Fruit fly (Drosophila melanogaster): ENCODE data around the gene alpha-Est9.

The alpha-Est9 gene

dm6 chr3R:7504989-7505761 lies at the start of gene alpha-Est9:
Gene alpha-Est9 (minus strand): TSS chr3R:7505098.
- no peak for TF ChIP-seq CG8478 (optimal IDR thresholded peaks at IDR 0.05)
- TF ChIP-seq CTCF (optimal IDR thresholded peaks at IDR 0.05), result no peak

- no peak for TF ChIP-seq CG8478 (optimal IDR thresholded peaks at IDR 0.05)
- TF ChIP-seq CTCF (optimal IDR thresholded peaks at IDR 0.05), result no peak
These were observed 46.8 kb upstream of the alpha-Est9 start, which contains the start of gene CG45545 for dm6 chr3R:7551708-7552107. Gene CG45545 (plus strand): TSS chr3R:7552008.

- no peak for TF ChIP-seq CTCF (optimal IDR thresholded peaks at IDR 0.05)
- no peak for TF ChIP-seq CG8478 (optimal IDR thresholded peaks at IDR 0.05)
These were observed 44.2 kb upstream of the alpha-Est9 start, which contains the start of gene alpha-Est1 for dm6 chr3R:7548808-7549744. Gene alpha-Est1 (minus strand): TSS chr3R:7549124.

dm6 chr3R:7541145-7541860 lies 36.4 kb upstream of the alpha-Est9 start, which contains the start of the genes alpha-Est3 and alpha-Est2:
Gene alpha-Est3 (minus strand): TSS chr3R:7541631.
Gene alpha-Est2 (plus strand): TSS chr3R:7541810.
- no peak for TF ChIP-seq CTCF (optimal IDR thresholded peaks at IDR 0.05)
- TF ChIP-seq CG8478 (optimal IDR thresholded peaks at IDR 0.05), result no peak

dm6 chr3R:7538435-7538834 lies 33.5 kb upstream of the alpha-Est9 start, which contains the start of gene alpha-Est4:
Gene alpha-Est4 (minus strand): TSS chr3R:7538615.
- no peak for TF ChIP-seq CTCF (optimal IDR thresholded peaks at IDR 0.05)
- TF ChIP-seq CG8478 (optimal IDR thresholded peaks at IDR 0.05), result no peak

dm6 chr3R:7536281-7536680 lies 31.4 kb upstream of the alpha-Est9 start, which contains the start of gene alpha-Est5:
Gene alpha-Est5 (minus strand): TSS chr3R:7536390.
- TF ChIP-seq CG8478 (optimal IDR thresholded peaks at IDR 0.05), result no peak
- no peak for TF ChIP-seq CTCF (optimal IDR thresholded peaks at IDR 0.05)

- TF ChIP-seq CTCF (optimal IDR thresholded peaks at IDR 0.05) (no peak), CG8478 (optimal IDR thresholded peaks at IDR 0.05) (no peak)
These were observed 30.7 kb upstream of the alpha-Est9 start for dm6 chr3R:7535606-7536005.

dm6 chr3R:7530184-7530821 lies 25.4 kb upstream of the alpha-Est9 start, which contains the start of the genes Rtnl2 and alphaTub84D:
Gene Rtnl2 (minus strand): TSS chr3R:7530241.
Gene alphaTub84D (plus strand): TSS chr3R:7530753.
- TF ChIP-seq CG8478 (optimal IDR thresholded peaks at IDR 0.05) (no peak), CTCF (optimal IDR thresholded peaks at IDR 0.05) (no peak)

dm6 chr3R:7528677-7529076 lies 23.8 kb upstream of the alpha-Est9 start, which contains the start of gene alpha-Est6:
Gene alpha-Est6 (minus strand): TSS chr3R:7528777.
- no peak for TF ChIP-seq CTCF (optimal IDR thresholded peaks at IDR 0.05)
- no peak for TF ChIP-seq CG8478 (optimal IDR thresholded peaks at IDR 0.05)

dm6 chr3R:7524160-7524559 lies 19.3 kb upstream of the alpha-Est9 start:
- no peak for TF ChIP-seq CTCF (optimal IDR thresholded peaks at IDR 0.05)
- no peak for TF ChIP-seq CG8478 (optimal IDR thresholded peaks at IDR 0.05)

- TF ChIP-seq CTCF (optimal IDR thresholded peaks at IDR 0.05) (no peak), CG8478 (optimal IDR thresholded peaks at IDR 0.05) (no peak)
These were observed 18.7 kb upstream of the alpha-Est9 start, which contains the start of gene alpha-Est7 for dm6 chr3R:7523594-7523993. Gene alpha-Est7 (minus strand): TSS chr3R:7523753.

dm6 chr3R:7522266-7522955 lies 17.5 kb upstream of the alpha-Est9 start:
- TF ChIP-seq CG8478 (optimal IDR thresholded peaks at IDR 0.05), result no peak
- no peak for TF ChIP-seq CTCF (optimal IDR thresholded peaks at IDR 0.05)

dm6 chr3R:7519356-7519755 lies 14.5 kb upstream of the alpha-Est9 start, which contains the start of gene Ubc84D:
Gene Ubc84D (minus strand): TSS chr3R:7519456.
- TF ChIP-seq CG8478 (optimal IDR thresholded peaks at IDR 0.05), result no peak
- no peak for TF ChIP-seq CTCF (optimal IDR thresholded peaks at IDR 0.05)
